Fruit fly (Drosophila melanogaster) whole organism, embryonic: Measurements from ENCODE around the gene CG34451.
A peak's percentile ranks its signal among the peaks of the same experiment; 100 is the strongest.

Source experiments
- Antp ChIP-seq: fragments of 200-800 bp; sonication (Bioruptor generic); optimal IDR thresholded peaks from 3 replicates; lab custom pipeline; 2016; ENCODE audit warnings: missing biosample characterization, missing genetic modification characterization
- Atf3 ChIP-seq: fragments of 200-800 bp; sonication (Bioruptor generic); optimal IDR thresholded peaks from 3 replicates; lab custom pipeline; 2016; ENCODE audit warnings: missing biosample characterization, missing genetic modification characterization
- CG10267 ChIP-seq: fragments of 200-800 bp; sonication (Bioruptor generic); optimal IDR thresholded peaks from 2 replicates; lab custom pipeline; 2018; ENCODE audit warnings: missing biosample characterization, mild to moderate bottlenecking, missing genetic modification characterization, moderate library complexity
- CG10274 ChIP-seq: fragments of 200-800 bp; sonication (Bioruptor generic); optimal IDR thresholded peaks from 3 replicates; lab custom pipeline; 2017; ENCODE audit warnings: missing biosample characterization, mild to moderate bottlenecking, missing genetic modification characterization
- CG10654 ChIP-seq: fragments of 200-800 bp; sonication (Bioruptor generic); optimal IDR thresholded peaks from 2 replicates; lab custom pipeline; 2016; ENCODE audit warnings: missing biosample characterization, missing genetic modification characterization
- CG11085 ChIP-seq: fragments of 200-800 bp; sonication (Bioruptor generic); IDR thresholded peaks from 2 replicates; pipeline ENCODE4 v1.3.6; 2022; ENCODE audit warnings: missing biosample characterization, missing genetic modification characterization
- CG12236 ChIP-seq: fragments of 200-800 bp; sonication (Bioruptor generic); optimal IDR thresholded peaks from 2 replicates; lab custom pipeline; 2016; ENCODE audit warnings: missing biosample characterization, missing genetic modification characterization
- CG13287 ChIP-seq: fragments of 200-800 bp; sonication (Bioruptor generic); IDR thresholded peaks from 2 replicates; pipeline ENCODE4 v1.3.6; 2022; ENCODE audit warnings: missing biosample characterization, missing genetic modification characterization; ENCODE audit not compliant: partially characterized antibody
- CG14441 ChIP-seq: fragments of 200-800 bp; sonication (Bioruptor generic); IDR thresholded peaks from 2 replicates; pipeline ENCODE4 v1.3.6; 2022; ENCODE audit warnings: missing biosample characterization, missing genetic modification characterization
- CG15269 ChIP-seq: fragments of 200-800 bp; sonication (Bioruptor generic); optimal IDR thresholded peaks from 2 replicates; lab custom pipeline; 2018; ENCODE audit warnings: missing biosample characterization, mild to moderate bottlenecking, missing genetic modification characterization, moderate library complexity
- CG2678 ChIP-seq: fragments of 200-800 bp; sonication (Bioruptor generic); optimal IDR thresholded peaks from 3 replicates; lab custom pipeline; 2019; ENCODE audit warnings: missing biosample characterization, mild to moderate bottlenecking, missing genetic modification characterization, moderate library complexity
- CG5180 ChIP-seq: fragments of 200-800 bp; sonication (Bioruptor generic); optimal IDR thresholded peaks from 3 replicates; lab custom pipeline; 2017; ENCODE audit warnings: missing biosample characterization, missing genetic modification characterization, mild to moderate bottlenecking, moderate library complexity, missing genetic modification reagents
- CG6683 ChIP-seq: fragments of 200-800 bp; sonication (Bioruptor generic); optimal IDR thresholded peaks from 2 replicates; lab custom pipeline; 2017; ENCODE audit warnings: missing biosample characterization, mild to moderate bottlenecking, missing genetic modification characterization, missing genetic modification reagents
- D19A ChIP-seq: fragments of 200-800 bp; optimal IDR thresholded peaks from 3 replicates; lab custom pipeline; 2019; ENCODE audit warnings: missing biosample characterization, mild to moderate bottlenecking, missing genetic modification characterization, moderate library complexity
- Doc2 ChIP-seq: fragments of 200-800 bp; sonication (Bioruptor generic); IDR thresholded peaks from 2 replicates; pipeline ENCODE4 v1.3.6; 2022; ENCODE audit warnings: missing biosample characterization, missing genetic modification characterization
- Fer3 ChIP-seq: fragments of 200-800 bp; sonication (Bioruptor generic); optimal IDR thresholded peaks from 2 replicates; lab custom pipeline; 2018; ENCODE audit warnings: missing biosample characterization, mild to moderate bottlenecking, missing genetic modification characterization, moderate library complexity
- GATAe ChIP-seq: fragments of 200-800 bp; sonication (Bioruptor generic); conservative IDR thresholded peaks from 2 replicates; pipeline ENCODE4 v1.3.6; 2022; ENCODE audit warnings: missing biosample characterization, missing genetic modification characterization
- HLH4C ChIP-seq: fragments of 200-800 bp; sonication (Bioruptor generic); IDR thresholded peaks from 3 replicates; pipeline ENCODE4 v1.3.6; 2022; ENCODE audit warnings: missing biosample characterization, missing genetic modification characterization; ENCODE audit not compliant: partially characterized antibody
- Hr78 ChIP-seq, 2 experiments: fragments of 200-800 bp in 1 of 2; fragments of >200 bp in 1 of 2; sonication (Bioruptor generic) in 1 of 2; optimal IDR thresholded peaks; 2 replicates each; lab custom pipeline; 2017 to 2019; ENCODE audit warnings: missing biosample characterization in 2 of 2, missing genetic modification characterization in 2 of 2, mild to moderate bottlenecking in 1 of 2, moderate library complexity in 1 of 2
- NK7.1 ChIP-seq: fragments of 200-800 bp; sonication (Bioruptor generic); optimal IDR thresholded peaks from 3 replicates; lab custom pipeline; 2016; ENCODE audit warnings: missing biosample characterization, missing genetic modification characterization
- Oli ChIP-seq: fragments of 200-800 bp; sonication (Bioruptor generic); optimal IDR thresholded peaks from 2 replicates; lab custom pipeline; 2018; ENCODE audit warnings: missing biosample characterization, mild to moderate bottlenecking, missing genetic modification characterization, moderate library complexity
- Ptx1 ChIP-seq: fragments of 200-800 bp; sonication (Bioruptor generic); IDR thresholded peaks from 2 replicates; pipeline ENCODE4 v1.3.6; 2022; ENCODE audit warnings: missing biosample characterization, missing genetic modification characterization
- Rfx ChIP-seq: fragments of 200-800 bp; sonication (Bioruptor generic); IDR thresholded peaks from 2 replicates; pipeline ENCODE4 v1.3.6; 2022; ENCODE audit warnings: missing biosample characterization, missing genetic modification characterization
- Sox102F ChIP-seq: fragments of 200-800 bp; sonication (Bioruptor generic); optimal IDR thresholded peaks from 2 replicates; lab custom pipeline; 2018; ENCODE audit warnings: missing biosample characterization, mild to moderate bottlenecking, missing genetic modification characterization, moderate library complexity
- Sry-δ ChIP-seq: fragments of 200-800 bp; sonication (Bioruptor generic); optimal IDR thresholded peaks from 2 replicates; lab custom pipeline; 2016; ENCODE audit warnings: missing biosample characterization, missing genetic modification characterization
- Tbp ChIP-seq: fragments of >200 bp; optimal IDR thresholded peaks from 2 replicates; lab custom pipeline; 2018; ENCODE audit warnings: missing biosample characterization, missing genetic modification characterization
- Vsx1 ChIP-seq: fragments of 200-800 bp; sonication (Bioruptor generic); optimal IDR thresholded peaks from 2 replicates; lab custom pipeline; 2017; ENCODE audit warnings: missing biosample characterization, mild to moderate bottlenecking, missing genetic modification characterization, missing genetic modification reagents
- abd-A ChIP-seq: fragments of 200-800 bp; sonication (Bioruptor generic); optimal IDR thresholded peaks from 3 replicates; lab custom pipeline; 2019; ENCODE audit warnings: missing biosample characterization, mild to moderate bottlenecking, missing genetic modification characterization, moderate library complexity
- al ChIP-seq: fragments of 200-800 bp; sonication (Bioruptor generic); IDR thresholded peaks from 2 replicates; pipeline ENCODE4 v1.3.6; 2022; ENCODE audit warnings: missing biosample characterization, missing genetic modification characterization
- ase ChIP-seq: fragments of 200-800 bp; sonication (Bioruptor generic); IDR thresholded peaks from 3 replicates; pipeline ENCODE4 v1.3.6; 2022; ENCODE audit warnings: missing biosample characterization, missing genetic modification characterization
- croc ChIP-seq: fragments of 200-800 bp; sonication (Bioruptor generic); conservative IDR thresholded peaks from 3 replicates; pipeline ENCODE4 v1.3.6; 2022; ENCODE audit warnings: missing biosample characterization, missing genetic modification characterization
- exex ChIP-seq: fragments of 200-800 bp; sonication (Bioruptor generic); optimal IDR thresholded peaks from 4 replicates; lab custom pipeline; 2018; ENCODE audit warnings: missing biosample characterization, mild to moderate bottlenecking, missing genetic modification characterization, moderate library complexity
- fru ChIP-seq: fragments of >200 bp; optimal IDR thresholded peaks from 2 replicates; lab custom pipeline; 2017
- ken ChIP-seq: fragments of 200-800 bp; sonication (Bioruptor generic); IDR thresholded peaks from 3 replicates; pipeline ENCODE4 v1.3.6; 2022; ENCODE audit warnings: missing biosample characterization, missing genetic modification characterization
- lov ChIP-seq, 2 experiments: fragments of 200-800 bp in 1 of 2; fragments of >200 bp in 1 of 2; sonication (Bioruptor generic) in 1 of 2; IDR thresholded peaks in 1 of 2; optimal IDR thresholded peaks in 1 of 2; 2 replicates in 1 of 2; 3 replicates in 1 of 2; pipeline versions ENCODE4 v1.3.6 to Lab custom; 2017 to 2022; ENCODE audit warnings: missing biosample characterization in 1 of 2, missing genetic modification characterization in 1 of 2
- mirr ChIP-seq: fragments of 200-800 bp; sonication (Bioruptor generic); optimal IDR thresholded peaks from 3 replicates; lab custom pipeline; 2018; ENCODE audit warnings: missing biosample characterization, mild to moderate bottlenecking, missing genetic modification characterization
- nau ChIP-seq: fragments of 200-800 bp; sonication (Bioruptor generic); optimal IDR thresholded peaks from 3 replicates; lab custom pipeline; 2017; ENCODE audit warnings: missing biosample characterization, mild to moderate bottlenecking, missing genetic modification characterization, missing genetic modification reagents
- onecut ChIP-seq: fragments of 200-800 bp; sonication (Bioruptor generic); IDR thresholded peaks from 2 replicates; pipeline ENCODE4 v1.3.6; 2022; ENCODE audit warnings: missing biosample characterization, missing genetic modification characterization
- pan ChIP-seq, 4 experiments: fragments of >200 bp in 3 of 4; fragments of 200-800 bp in 1 of 4; sonication (Bioruptor generic) in 1 of 4; optimal IDR thresholded peaks in 3 of 4; IDR thresholded peaks in 1 of 4; 2 replicates each; pipeline versions ENCODE4 v1.3.6 to Lab custom; 2017 to 2022; ENCODE audit warnings: missing biosample characterization in 2 of 4, missing genetic modification characterization in 2 of 4, mixed read lengths in 1 of 4
- row ChIP-seq: fragments of 200-800 bp; sonication (Bioruptor generic); IDR thresholded peaks from 3 replicates; pipeline ENCODE4 v1.3.6; 2022; ENCODE audit warnings: missing biosample characterization, missing genetic modification characterization
- salm ChIP-seq: fragments of 200-800 bp; sonication (Bioruptor generic); optimal IDR thresholded peaks from 2 replicates; lab custom pipeline; 2018; ENCODE audit warnings: missing biosample characterization, mild to moderate bottlenecking, missing genetic modification characterization
- shn ChIP-seq: fragments of 200-800 bp; sonication (Bioruptor generic); optimal IDR thresholded peaks from 3 replicates; lab custom pipeline; 2016; ENCODE audit warnings: missing biosample characterization, missing genetic modification characterization
- sug ChIP-seq: fragments of 200-800 bp; optimal IDR thresholded peaks from 2 replicates; lab custom pipeline; 2019; ENCODE audit warnings: missing biosample characterization, mild to moderate bottlenecking, missing genetic modification characterization, moderate library complexity
- twi ChIP-seq: fragments of 200-800 bp; optimal IDR thresholded peaks from 2 replicates; lab custom pipeline; 2019; ENCODE audit warnings: missing biosample characterization, mild to moderate bottlenecking, missing genetic modification characterization, moderate library complexity
- vnd ChIP-seq: fragments of 200-800 bp; sonication (Bioruptor generic); IDR thresholded peaks from 3 replicates; pipeline ENCODE4 v1.3.6; 2022; ENCODE audit warnings: missing biosample characterization, missing genetic modification characterization; ENCODE audit not compliant: partially characterized antibody

Gene CG34451

dm6 chr3L:15692794-15693532 is 1.1 kb upstream of the CG34451 start (continued):
- TF ChIP-seq onecut (GFP tag; lab: Robert Waterston, UW): no peak

dm6 chr3L:15692388-15692787 is 520 bp upstream of the CG34451 start:
- TF ChIP-seq CG2678 (tag; lab: Kevin White, UChicago) (no peak), HLH4C (GFP tag; lab: Robert Waterston, UW) (no peak), CG6683 (GFP tag; lab: Kevin White, UChicago) (no peak), twi (tag; lab: Kevin White, UChicago) (no peak), GATAe (0 out of 2 replicates have a peak, but pooled peaks have one; percentile 33), CG12236 (GFP tag; lab: Kevin White, UChicago) (no peak), sug (tag; lab: Kevin White, UChicago) (peak; percentile 35), pan (optimal IDR thresholded peaks at IDR 0.05; lab: Kevin White, UChicago) (no peak), pan (GFP tag; optimal IDR thresholded peaks at IDR 0.05 in 1 of 2, IDR thresholded peaks at IDR 0.05 in 1 of 2) (no peak), CG10274 (GFP tag; lab: Kevin White, UChicago) (no peak), Rfx (GFP tag; lab: Robert Waterston, UW) (peak; percentile 54; the same call in 1 of the 2 replicates), CG14441 (GFP tag; lab: Robert Waterston, UW) (no peak), CG5180 (GFP tag; lab: Kevin White, UChicago) (no peak), shn (no peak), vnd (GFP tag; lab: Robert Waterston, UW) (no peak), ken (no peak), Sry-δ (no peak), CG11085 (no peak), salm (tag; lab: Kevin White, UChicago) (no peak), row (GFP tag; lab: Robert Waterston, UW) (no peak), CG10267 (no peak), mirr (GFP tag; lab: Kevin White, UChicago) (peak; percentile 89), Antp (GFP tag; lab: Kevin White, UChicago) (no peak), abd-A (tag; lab: Kevin White, UChicago) (no peak), Atf3 (GFP tag; lab: Kevin White, UChicago) (no peak), Vsx1 (GFP tag; lab: Kevin White, UChicago) (peak; percentile 34), croc (GFP tag; lab: Robert Waterston, UW) (no peak), exex (tag; lab: Kevin White, UChicago) (peak; percentile 97), Tbp (GFP tag; lab: Kevin White, UChicago) (no peak)

- TF ChIP-seq CG15269 (tag; lab: Kevin White, UChicago) (peak; percentile 20), NK7.1 (peak; percentile 41), Ptx1 (GFP tag; lab: Robert Waterston, UW) (peak; percentile 8; the same call in 1 of the 2 replicates), CG13287 (GFP tag; lab: Robert Waterston, UW) (no peak), CG10654 (GFP tag; lab: Kevin White, UChicago) (peak; percentile 24), Hr78 (GFP tag; optimal IDR thresholded peaks at IDR 0.05; lab: Kevin White, UChicago) (peak in 1 of 2 experiments; percentile 29), fru (lab: Kevin White, UChicago) (no peak), Fer3 (peak; percentile 50), ase (GFP tag; lab: Robert Waterston, UW) (no peak), al (GFP tag; lab: Robert Waterston, UW) (no peak), lov (optimal IDR thresholded peaks at IDR 0.05; lab: Kevin White, UChicago) (no peak), lov (GFP tag; IDR thresholded peaks at IDR 0.05; lab: Robert Waterston, UW) (no peak), D19A (tag; lab: Kevin White, UChicago) (peak; percentile 24), Oli (tag; lab: Kevin White, UChicago) (peak; percentile 33), Sox102F (peak; percentile 15), nau (GFP tag; lab: Kevin White, UChicago) (peak; percentile 12), Doc2 (GFP tag; lab: Robert Waterston, UW) (no peak)
Measured at dm6 chr3L:15690711-15691591, 917 bp downstream of the CG34451 start.
